Worm (Caenorhabditis elegans) whole organism, early embryonic: ENCODE measurements around the gene Y43E12A.2.

Experiments used
- B0310.2 ChIP-seq: sonication (generic microtip); optimal IDR thresholded peaks from 2 replicates; lab custom pipeline; 2016; ENCODE audit warnings: mild to moderate bottlenecking, missing genetic modification characterization, missing compliant biosample characterization
- F13C5.2 ChIP-seq: sonication (generic microtip); optimal IDR thresholded peaks from 2 replicates; lab custom pipeline; 2017; ENCODE audit warnings: mild to moderate bottlenecking, missing genetic modification characterization, inconsistent platforms, missing compliant biosample characterization
- aly-1 ChIP-seq: sonication (generic microtip); optimal IDR thresholded peaks from 2 replicates; lab custom pipeline; 2016; ENCODE audit warnings: missing genetic modification characterization, missing compliant biosample characterization
- ama-1 ChIP-seq: fragments of 150-350 bp; optimal IDR thresholded peaks from 2 replicates; lab custom pipeline; 2014
- ceh-13 ChIP-seq: fragments of 200-800 bp; sonication (Bioruptor generic); optimal IDR thresholded peaks from 2 replicates; lab custom pipeline; 2018; ENCODE audit warnings: mild to moderate bottlenecking, missing genetic modification characterization, missing compliant biosample characterization
- ets-7 ChIP-seq: sonication (generic microtip); optimal IDR thresholded peaks from 2 replicates; lab custom pipeline; 2016; ENCODE audit warnings: missing genotype, missing genetic modification characterization, missing compliant biosample characterization
- hmg-4 ChIP-seq: fragments of 200-800 bp; sonication (Bioruptor generic); optimal IDR thresholded peaks from 2 replicates; lab custom pipeline; 2018; ENCODE audit warnings: mild to moderate bottlenecking, missing genetic modification characterization, missing compliant biosample characterization
- hnd-1 ChIP-seq: sonication (generic microtip); optimal IDR thresholded peaks from 2 replicates; lab custom pipeline; 2016; ENCODE audit warnings: missing genetic modification characterization, missing compliant biosample characterization
- pes-1 ChIP-seq: fragments of 200-800 bp; sonication (Bioruptor generic); IDR thresholded peaks from 2 replicates; pipeline ENCODE4 v1.3.6; 2022; ENCODE audit warnings: missing genetic modification reagents, missing genetic modification characterization, missing compliant biosample characterization
- scrt-1 ChIP-seq: fragments of 200-800 bp; sonication (Bioruptor generic); IDR thresholded peaks from 2 replicates; pipeline ENCODE4 v1.3.6; 2022; ENCODE audit warnings: missing genetic modification characterization, missing compliant biosample characterization
- sea-1 ChIP-seq: fragments of 200-800 bp; sonication (Bioruptor generic); conservative IDR thresholded peaks from 2 replicates; pipeline ENCODE4 v1.3.6; 2022; ENCODE audit warnings: missing genetic modification characterization, missing compliant biosample characterization
- tbx-37 ChIP-seq: fragments of 200-800 bp; sonication (Bioruptor generic); conservative IDR thresholded peaks from 2 replicates; pipeline ENCODE4 v1.3.6; 2022; ENCODE audit warnings: missing genetic modification reagents, missing genetic modification characterization, missing compliant biosample characterization
- tra-4 ChIP-seq: sonication (generic microtip); optimal IDR thresholded peaks from 2 replicates; lab custom pipeline; 2017; ENCODE audit warnings: missing genetic modification characterization, missing compliant biosample characterization

ce11 chrIV:10990699-10991098, 8.8 kb downstream of the Y43E12A.2 start, which contains the start of gene F13H10.5:
- TF ChIP-seq hnd-1 (tag; lab: Kevin White, UChicago) (no peak), ama-1 (no peak), tra-4 (tag; lab: Kevin White, UChicago) (no peak), pes-1 (no peak), ceh-13 (GFP tag; lab: Kevin White, UChicago) (no peak), F13C5.2 (tag; lab: Kevin White, UChicago) (no peak), scrt-1 (GFP tag; lab: Robert Waterston, UW) (no peak), hmg-4 (GFP tag; lab: Kevin White, UChicago) (no peak), tbx-37 (GFP tag; lab: Robert Waterston, UW) (no peak), aly-1 (tag; lab: Kevin White, UChicago) (no peak), ets-7 (no peak), B0310.2 (tag; lab: Kevin White, UChicago) (no peak), sea-1 (GFP tag; lab: Robert Waterston, UW) (no peak)
